Fruit fly (Drosophila melanogaster) whole organism, prepupa: ENCODE measurements around the gene Idh3a.

ENCODE experiments used
- CG10631 ChIP-seq: fragments of 200-800 bp; sonication (Bioruptor generic); optimal IDR thresholded peaks from 2 replicates; lab custom pipeline; 2016; ENCODE audit warnings: missing biosample characterization, missing genetic modification characterization
- CG10669 ChIP-seq: fragments of 200-800 bp; sonication (Bioruptor generic); optimal IDR thresholded peaks from 3 replicates; lab custom pipeline; 2018; ENCODE audit warnings: missing biosample characterization, mild to moderate bottlenecking, missing genetic modification characterization, moderate library complexity
- CG11294 ChIP-seq: fragments of 200-800 bp; sonication (Bioruptor generic); IDR thresholded peaks from 2 replicates; pipeline ENCODE4 v1.3.6; 2022; ENCODE audit warnings: missing biosample characterization, missing genetic modification characterization
- CG11762 ChIP-seq: fragments of 200-800 bp; sonication (Bioruptor generic); optimal IDR thresholded peaks from 3 replicates; lab custom pipeline; 2016; ENCODE audit warnings: missing biosample characterization, missing genetic modification characterization; ENCODE audit not compliant: insufficient read depth
- CG11902 ChIP-seq: fragments of 200-800 bp; sonication (Bioruptor generic); optimal IDR thresholded peaks from 3 replicates; lab custom pipeline; 2016; ENCODE audit warnings: missing biosample characterization, missing genetic modification characterization
- CG15336 ChIP-seq: fragments of 200-800 bp; sonication (Bioruptor generic); IDR thresholded peaks from 2 replicates; pipeline ENCODE4 v1.3.6; 2022; ENCODE audit warnings: missing biosample characterization, missing genetic modification characterization
- CG1621 ChIP-seq: fragments of 200-800 bp; sonication (Bioruptor generic); optimal IDR thresholded peaks from 3 replicates; lab custom pipeline; 2018; ENCODE audit warnings: missing biosample characterization, mild to moderate bottlenecking, missing genetic modification characterization
- CG16779 ChIP-seq: fragments of 200-800 bp; sonication (Bioruptor generic); optimal IDR thresholded peaks from 3 replicates; lab custom pipeline; 2017; ENCODE audit warnings: missing biosample characterization, mild to moderate bottlenecking, missing genetic modification characterization
- CG3032 ChIP-seq: fragments of 200-800 bp; optimal IDR thresholded peaks from 2 replicates; lab custom pipeline; 2019; ENCODE audit warnings: missing biosample characterization, mild to moderate bottlenecking, missing genetic modification characterization, moderate library complexity
- CG31627 ChIP-seq: fragments of 200-800 bp; sonication (Bioruptor generic); optimal IDR thresholded peaks from 3 replicates; lab custom pipeline; 2016; ENCODE audit warnings: missing biosample characterization, missing genetic modification characterization
- CG34406 ChIP-seq: fragments of 200-800 bp; sonication (Bioruptor generic); optimal IDR thresholded peaks from 3 replicates; lab custom pipeline; 2016; ENCODE audit warnings: missing biosample characterization, missing genetic modification characterization
- CG3919 ChIP-seq: fragments of 200-800 bp; sonication (Bioruptor generic); optimal IDR thresholded peaks from 3 replicates; lab custom pipeline; 2016; ENCODE audit warnings: missing biosample characterization, missing genetic modification characterization
- CG6163 ChIP-seq: fragments of 200-800 bp; sonication (Bioruptor generic); IDR thresholded peaks from 3 replicates; pipeline ENCODE4 v1.3.6; 2022; ENCODE audit warnings: missing biosample characterization, missing genetic modification characterization
- CG6808 ChIP-seq: fragments of 200-800 bp; sonication (Bioruptor generic); optimal IDR thresholded peaks from 3 replicates; lab custom pipeline; 2017; ENCODE audit warnings: missing biosample characterization, missing genetic modification characterization, mild to moderate bottlenecking, moderate library complexity, missing genetic modification reagents
- CG6854 ChIP-seq: fragments of 200-800 bp; sonication (Bioruptor generic); optimal IDR thresholded peaks from 2 replicates; lab custom pipeline; 2017; ENCODE audit warnings: missing biosample characterization, mild to moderate bottlenecking, missing genetic modification characterization
- CG7368 ChIP-seq: fragments of 200-800 bp; sonication (Bioruptor generic); optimal IDR thresholded peaks from 3 replicates; lab custom pipeline; 2016; ENCODE audit warnings: missing biosample characterization, missing genetic modification characterization
- CG8319 ChIP-seq: fragments of 200-800 bp; sonication (Bioruptor generic); optimal IDR thresholded peaks from 3 replicates; lab custom pipeline; 2016; ENCODE audit warnings: missing biosample characterization, missing genetic modification characterization
- CG9139 ChIP-seq: fragments of 200-800 bp; sonication (Bioruptor generic); optimal IDR thresholded peaks from 3 replicates; lab custom pipeline; 2017; ENCODE audit warnings: missing biosample characterization, mild to moderate bottlenecking, missing genetic modification characterization
- Eip78C ChIP-seq: fragments of 200-800 bp; sonication (Bioruptor generic); peaks from one replicate; lab custom pipeline; 2016; ENCODE audit warnings: missing biosample characterization, missing genetic modification characterization
- Ets21C ChIP-seq: fragments of 200-800 bp; sonication (Bioruptor generic); optimal IDR thresholded peaks from 3 replicates; lab custom pipeline; 2016; ENCODE audit warnings: missing biosample characterization, missing genetic modification characterization
- Ets96B ChIP-seq: fragments of 200-800 bp; optimal IDR thresholded peaks from 2 replicates; lab custom pipeline; 2019; ENCODE audit warnings: missing biosample characterization, mild to moderate bottlenecking, missing genetic modification characterization, moderate library complexity
- Gug ChIP-seq: fragments of 200-800 bp; sonication (Bioruptor generic); IDR thresholded peaks from 2 replicates; pipeline ENCODE4 v1.3.6; 2022; ENCODE audit warnings: missing biosample characterization, missing genetic modification characterization
- Hr38 ChIP-seq: sonication (Bioruptor generic); optimal IDR thresholded peaks from 2 replicates; lab custom pipeline; 2016; ENCODE audit warnings: missing biosample characterization, missing genetic modification characterization
- Hr39 ChIP-seq: fragments of 200-800 bp; sonication (Bioruptor generic); optimal IDR thresholded peaks from 2 replicates; lab custom pipeline; 2016; ENCODE audit warnings: missing biosample characterization, missing genetic modification characterization
- Hr4 ChIP-seq: fragments of 200-800 bp; sonication (Bioruptor generic); optimal IDR thresholded peaks from 3 replicates; lab custom pipeline; 2016; ENCODE audit warnings: missing biosample characterization, missing genetic modification characterization
- Smox ChIP-seq: fragments of 200-800 bp; sonication (Bioruptor generic); optimal IDR thresholded peaks from 3 replicates; lab custom pipeline; 2016; ENCODE audit warnings: missing biosample characterization, missing genetic modification characterization
- Sox102F ChIP-seq: fragments of 200-800 bp; sonication (Bioruptor generic); optimal IDR thresholded peaks from 2 replicates; lab custom pipeline; 2016; ENCODE audit warnings: missing biosample characterization, mild to moderate bottlenecking, missing genetic modification characterization
- Sox14 ChIP-seq: fragments of 200-800 bp; sonication (Bioruptor generic); optimal IDR thresholded peaks from 3 replicates; lab custom pipeline; 2016; ENCODE audit warnings: missing biosample characterization, missing genetic modification characterization
- Sox15 ChIP-seq: fragments of 200-800 bp; sonication (Bioruptor generic); optimal IDR thresholded peaks from 3 replicates; lab custom pipeline; 2016; ENCODE audit warnings: missing biosample characterization, missing genetic modification characterization
- achi ChIP-seq: fragments of 200-800 bp; sonication (Bioruptor generic); optimal IDR thresholded peaks from 3 replicates; lab custom pipeline; 2016; ENCODE audit warnings: missing biosample characterization, missing genetic modification characterization
- cyc ChIP-seq: fragments of 200-800 bp; sonication (Bioruptor generic); optimal IDR thresholded peaks from 3 replicates; lab custom pipeline; 2016; ENCODE audit warnings: missing biosample characterization, missing genetic modification characterization
- dac ChIP-seq: fragments of 200-800 bp; sonication (Bioruptor generic); optimal IDR thresholded peaks from 2 replicates; lab custom pipeline; 2017; ENCODE audit warnings: missing biosample characterization, mild to moderate bottlenecking, missing genetic modification characterization
- dsx ChIP-seq: fragments of 200-800 bp; optimal IDR thresholded peaks from 3 replicates; lab custom pipeline; 2019; ENCODE audit warnings: missing biosample characterization, mild to moderate bottlenecking, missing genetic modification characterization, moderate library complexity; ENCODE audit not compliant: poor library complexity, severe bottlenecking
- eg ChIP-seq: fragments of 200-800 bp; sonication (Bioruptor generic); IDR thresholded peaks from 3 replicates; pipeline ENCODE4 v1.3.6; 2022; ENCODE audit warnings: missing biosample characterization, missing genetic modification characterization
- esn ChIP-seq: fragments of 200-800 bp; sonication (Bioruptor generic); optimal IDR thresholded peaks from 2 replicates; lab custom pipeline; 2016; ENCODE audit warnings: missing biosample characterization, mild to moderate bottlenecking, missing genetic modification characterization, moderate library complexity
- fd59A ChIP-seq: fragments of 200-800 bp; sonication (Bioruptor generic); optimal IDR thresholded peaks from 2 replicates; lab custom pipeline; 2017; ENCODE audit warnings: missing biosample characterization, mild to moderate bottlenecking, missing genetic modification characterization, missing genetic modification reagents
- fkh ChIP-seq: fragments of 200-800 bp; sonication (Bioruptor generic); optimal IDR thresholded peaks from 3 replicates; lab custom pipeline; 2017; ENCODE audit warnings: missing biosample characterization, mild to moderate bottlenecking, missing genetic modification characterization, moderate library complexity
- lz ChIP-seq: fragments of 200-800 bp; sonication (Bioruptor generic); optimal IDR thresholded peaks from 3 replicates; lab custom pipeline; 2016; ENCODE audit warnings: missing biosample characterization, missing genetic modification characterization
- salr ChIP-seq, 2 experiments: fragments of 200-800 bp; sonication (Bioruptor generic); optimal IDR thresholded peaks; 3 replicates each; lab custom pipeline; 2016 to 2018; ENCODE audit warnings: missing biosample characterization in 2 of 2, missing genetic modification characterization in 2 of 2, mild to moderate bottlenecking in 1 of 2
- spab ChIP-seq: fragments of 200-800 bp; sonication (Bioruptor generic); optimal IDR thresholded peaks from 2 replicates; lab custom pipeline; 2017; ENCODE audit warnings: missing biosample characterization, mild to moderate bottlenecking, missing genetic modification characterization, missing genetic modification reagents
- svp ChIP-seq: fragments of 200-800 bp; sonication (Bioruptor generic); peaks from one replicate; lab custom pipeline; 2016; ENCODE audit warnings: missing biosample characterization, missing genetic modification characterization
- topi ChIP-seq: fragments of 200-800 bp; sonication (Bioruptor generic); optimal IDR thresholded peaks from 3 replicates; lab custom pipeline; 2016; ENCODE audit warnings: missing biosample characterization, missing genetic modification characterization

Gene Idh3a

DNA sequence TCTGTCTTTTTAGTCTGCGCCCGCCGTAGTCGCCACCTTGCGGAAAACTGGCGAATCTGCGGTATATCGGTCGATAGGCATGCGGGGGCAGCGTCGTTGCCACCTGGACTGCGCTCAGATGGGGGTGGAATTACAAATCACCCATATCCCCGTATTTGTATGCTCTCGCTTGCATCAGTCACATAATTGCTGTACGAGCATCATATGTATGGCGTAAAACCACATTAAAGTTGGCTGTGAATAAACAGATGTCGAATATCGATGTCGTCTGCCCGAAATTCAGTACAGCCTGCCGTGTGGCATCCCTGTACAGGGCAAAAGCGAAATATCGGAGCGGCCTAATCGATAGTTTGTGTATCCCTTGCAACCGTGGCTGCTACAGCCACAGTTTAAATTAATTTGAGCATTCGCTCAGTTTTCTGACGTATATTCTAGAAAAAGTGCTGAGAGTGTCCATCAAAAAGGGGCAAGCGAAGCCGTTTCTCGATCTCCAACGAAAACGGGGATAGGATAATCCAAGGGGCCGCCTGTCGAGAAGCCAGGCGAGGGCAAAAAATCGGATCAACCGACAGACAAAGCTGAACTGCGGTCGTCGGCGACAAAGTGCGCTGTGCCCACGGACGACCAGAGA lies at the start of gene Idh3a, which contains the start of gene CoRest:
TSS of gene Idh3a (minus strand) at position 58 of the 631 bp plus-strand sequence.
TSS of gene CoRest (plus strand) at position 177 of the 631 bp plus-strand sequence.
- no peak for TF ChIP-seq dsx
- TF ChIP-seq spab (GFP tag; lab: Kevin White, UChicago), result no peak
- peak; percentile 32 for TF ChIP-seq CG31627
- TF ChIP-seq CG16779 (tag; lab: Kevin White, UChicago), result no peak
- TF ChIP-seq CG15336 (GFP tag; lab: Robert Waterston, UW), result no peak
- no peak for TF ChIP-seq CG9139 (GFP tag; lab: Kevin White, UChicago)
- TF ChIP-seq Smox (GFP tag; lab: Kevin White, UChicago), result no peak
- TF ChIP-seq CG1621 (tag; lab: Kevin White, UChicago), result no peak
- TF ChIP-seq topi (GFP tag; lab: Kevin White, UChicago), result no peak
- peak; percentile 4 for TF ChIP-seq Sox15
- TF ChIP-seq fkh (GFP tag; lab: Kevin White, UChicago), result no peak
- TF ChIP-seq CG6854 (GFP tag; lab: Kevin White, UChicago), result no peak
- TF ChIP-seq Gug (GFP tag; lab: Robert Waterston, UW), result no peak
- TF ChIP-seq Eip78C (GFP tag; lab: Kevin White, UChicago), result no peak
- TF ChIP-seq Hr4 (GFP tag; lab: Kevin White, UChicago), result no peak
- no peak for TF ChIP-seq CG6808 (GFP tag; lab: Kevin White, UChicago)
- peak; percentile 13 for TF ChIP-seq lz (GFP tag; lab: Kevin White, UChicago)
- peak; percentile 83 for TF ChIP-seq svp
- no peak for TF ChIP-seq CG11762
- TF ChIP-seq CG3919, result no peak
- TF ChIP-seq Sox14 (GFP tag; lab: Kevin White, UChicago), result no peak
- TF ChIP-seq Sox102F, result no peak
- TF ChIP-seq CG10631 (GFP tag; lab: Kevin White, UChicago), result no peak
- no peak for TF ChIP-seq Hr39 (GFP tag; lab: Kevin White, UChicago)
- TF ChIP-seq salr (GFP tag; optimal IDR thresholded peaks at IDR 0.05; lab: Kevin White, UChicago), result no peak
- TF ChIP-seq, all 60 proteins: peak for 4

DNA sequence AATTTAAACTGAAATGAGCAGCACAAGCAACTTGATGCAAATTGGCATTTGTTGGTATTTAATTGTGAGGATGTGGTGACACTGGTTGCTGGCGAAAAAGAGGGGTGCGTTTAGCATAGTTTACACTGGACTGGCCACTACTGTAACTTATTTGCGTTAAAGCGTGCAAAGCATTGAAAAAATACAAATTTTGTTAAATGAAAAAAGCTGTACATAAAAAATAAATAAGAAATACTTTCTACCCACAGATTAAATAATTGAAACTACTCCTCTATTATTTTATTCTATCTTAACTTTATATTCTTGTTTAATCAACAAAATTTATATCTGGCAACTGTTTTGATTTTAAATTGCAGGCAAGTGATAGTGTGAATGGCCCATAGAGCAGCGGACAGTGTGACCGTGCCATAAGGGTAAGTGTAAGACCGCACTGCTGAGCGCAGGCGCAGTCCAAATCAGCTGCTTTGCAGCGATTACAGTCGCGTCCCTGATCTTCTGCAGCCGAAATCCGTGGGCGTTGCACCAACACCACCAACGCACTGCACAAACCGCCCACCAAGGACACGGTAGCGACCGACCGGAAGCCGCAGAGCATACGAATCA lies 44.2 kb upstream of the Idh3a start, which contains the start of the genes Grip84 and car:
TSS of gene Grip84 (minus strand) at position 51 of the 603 bp plus-strand sequence.
TSS of gene car (plus strand) at position 306 of the 603 bp plus-strand sequence.
- TF ChIP-seq Eip78C (GFP tag; lab: Kevin White, UChicago), result peak; percentile 90
- TF ChIP-seq CG11902 (GFP tag; lab: Kevin White, UChicago), result peak; percentile 28
- peak; percentile 63 for TF ChIP-seq Gug (GFP tag; lab: Robert Waterston, UW)
- TF ChIP-seq CG8319 (GFP tag; lab: Kevin White, UChicago), result no peak
- peak; percentile 41 for TF ChIP-seq dac (GFP tag; lab: Kevin White, UChicago)
- peak; percentile 66 for TF ChIP-seq eg
- peak; percentile 49 for TF ChIP-seq achi (GFP tag; lab: Kevin White, UChicago)
- peak; percentile 56; the same call in 1 of the 2 replicates for TF ChIP-seq CG11294 (GFP tag; lab: Robert Waterston, UW)
- TF ChIP-seq cyc (GFP tag; lab: Kevin White, UChicago), result peak; percentile 58
- TF ChIP-seq CG3032 (tag; lab: Kevin White, UChicago), result peak; percentile 73
- TF ChIP-seq fkh (GFP tag; lab: Kevin White, UChicago), result no peak
- TF ChIP-seq Hr39 (GFP tag; lab: Kevin White, UChicago), result peak; percentile 53
- peak; percentile 49 for TF ChIP-seq lz (GFP tag; lab: Kevin White, UChicago)
- TF ChIP-seq CG1621 (tag; lab: Kevin White, UChicago), result no peak
- TF ChIP-seq CG7368 (GFP tag; lab: Kevin White, UChicago), result no peak
- TF ChIP-seq CG10669, result no peak
- peak; percentile 51 for TF ChIP-seq Ets96B (tag; lab: Kevin White, UChicago)
- peak; percentile 66 for TF ChIP-seq Sox15
- TF ChIP-seq Sox14 (GFP tag; lab: Kevin White, UChicago), result no peak
- 0 out of 3 replicates have a peak, but pooled peaks have one; percentile 48 for TF ChIP-seq CG6163 (GFP tag; lab: Robert Waterston, UW)
- peak; percentile 69 for TF ChIP-seq Hr4 (GFP tag; lab: Kevin White, UChicago)
- TF ChIP-seq fd59A (GFP tag; lab: Kevin White, UChicago), result peak; percentile 31
- TF ChIP-seq CG34406 (GFP tag; lab: Kevin White, UChicago), result peak; percentile 27
- peak; percentile 43 for TF ChIP-seq Ets21C
- no peak for TF ChIP-seq Hr38 (GFP tag; lab: Kevin White, UChicago)
- peak; percentile 61 for TF ChIP-seq esn (GFP tag; lab: Kevin White, UChicago)
- no peak for TF ChIP-seq Sox102F
- TF ChIP-seq CG31627, result peak; percentile 54
